Worm (Caenorhabditis elegans): ENCODE data around the gene unc-17.

DNA sequence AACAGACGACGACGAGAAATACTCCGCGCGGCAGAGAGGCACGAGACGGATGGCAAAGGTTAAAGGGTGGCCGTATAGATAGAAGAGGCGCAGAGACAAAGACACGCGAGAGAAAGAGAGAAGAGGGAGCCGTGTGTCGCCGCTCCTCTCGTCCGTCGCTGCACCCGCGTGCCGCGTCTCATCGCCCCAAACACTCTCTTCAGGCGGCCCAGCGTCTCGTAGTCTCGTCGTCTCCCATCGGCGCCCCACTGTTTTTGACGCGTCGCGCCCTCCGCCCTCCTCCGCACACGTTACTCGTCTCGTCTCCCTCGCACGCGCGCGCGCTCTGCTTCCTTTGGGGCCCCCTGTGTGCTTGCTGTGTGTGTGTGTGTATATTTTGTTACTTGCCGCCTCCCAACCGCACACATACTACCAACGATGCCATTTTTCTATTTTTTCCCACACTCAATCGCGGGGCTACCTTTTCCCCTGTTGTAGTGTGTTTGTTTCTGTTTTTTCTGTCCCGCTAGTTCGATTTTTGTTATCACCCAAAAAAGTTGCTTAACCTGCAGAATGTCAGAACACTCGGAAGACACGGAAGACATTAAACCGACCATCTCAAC, 12.1 kb upstream of the unc-17 start, which contains the start of gene madf-9:
- peak; percentile 12 for TF ChIP-seq cog-1 (tag; optimal IDR thresholded peaks at IDR 0.05)
- TF ChIP-seq ref-1 (GFP tag; conservative IDR thresholded peaks at IDR 0.05), result 0 out of 2 replicates have a peak, but pooled peaks have one; percentile 6
- no peak for TF ChIP-seq klf-2 (GFP tag; conservative IDR thresholded peaks at IDR 0.05)
- no peak for TF ChIP-seq tab-1 (GFP tag; IDR thresholded peaks at IDR 0.05)
- no peak for TF ChIP-seq ztf-29 (GFP tag; IDR thresholded peaks at IDR 0.05)
- no peak for TF ChIP-seq med-1 (GFP tag; optimal IDR thresholded peaks at IDR 0.05; ENCODE audit: insufficient read depth)
- no peak for TF ChIP-seq ztf-23 (GFP tag; IDR thresholded peaks at IDR 0.05)
- TF ChIP-seq flt-1 (GFP tag; IDR thresholded peaks at IDR 0.05), result peak; percentile 18; the same call in 1 of the 2 replicates
